Fruit fly (Drosophila melanogaster) whole organism, embryonic: Measurements from ENCODE around the gene CG31817.
A peak's percentile ranks its signal among the peaks of the same experiment; 100 is the strongest.

Experiments
- Antp ChIP-seq: fragments of 200-800 bp; sonication (Bioruptor generic); optimal IDR thresholded peaks from 3 replicates; lab custom pipeline; 2016; ENCODE audit warnings: missing biosample characterization, missing genetic modification characterization
- Atf-2 ChIP-seq: fragments of 200-800 bp; sonication (Bioruptor generic); optimal IDR thresholded peaks from 2 replicates; lab custom pipeline; 2016; ENCODE audit warnings: missing biosample characterization, missing genetic modification characterization
- B-H1 ChIP-seq: fragments of 200-800 bp; sonication (Bioruptor generic); IDR thresholded peaks from 3 replicates; pipeline ENCODE4 v1.3.6; 2022; ENCODE audit warnings: missing biosample characterization, missing genetic modification characterization
- CG10979 ChIP-seq: fragments of 200-800 bp; sonication (Bioruptor generic); optimal IDR thresholded peaks from 2 replicates; lab custom pipeline; 2018; ENCODE audit warnings: missing biosample characterization, mild to moderate bottlenecking, missing genetic modification characterization, moderate library complexity
- CG11696 ChIP-seq: fragments of 200-800 bp; sonication (Bioruptor generic); IDR thresholded peaks from 2 replicates; pipeline ENCODE4 v1.3.6; 2022; ENCODE audit warnings: missing biosample characterization, missing genetic modification characterization
- CG11723 ChIP-seq: fragments of 200-800 bp; sonication (Bioruptor generic); optimal IDR thresholded peaks from 2 replicates; lab custom pipeline; 2017; ENCODE audit warnings: missing biosample characterization, mild to moderate bottlenecking, missing genetic modification characterization
- CG12071 ChIP-seq: fragments of 200-800 bp; sonication (Bioruptor generic); optimal IDR thresholded peaks from 3 replicates; lab custom pipeline; 2018; ENCODE audit warnings: missing biosample characterization, mild to moderate bottlenecking, missing genetic modification characterization
- CG12155 ChIP-seq: fragments of 200-800 bp; sonication (Bioruptor generic); optimal IDR thresholded peaks from 3 replicates; lab custom pipeline; 2016; ENCODE audit warnings: missing biosample characterization, missing genetic modification characterization
- CG13123 ChIP-seq: fragments of 200-800 bp; sonication (Bioruptor generic); optimal IDR thresholded peaks from 2 replicates; lab custom pipeline; 2016; ENCODE audit warnings: missing biosample characterization, missing genetic modification characterization
- CG14860 ChIP-seq: fragments of 200-800 bp; sonication (Bioruptor generic); IDR thresholded peaks from 3 replicates; pipeline ENCODE4 v1.3.6; 2022; ENCODE audit warnings: missing biosample characterization, missing genetic modification characterization; ENCODE audit not compliant: partially characterized antibody
- CG1647 ChIP-seq: fragments of 200-800 bp; sonication (Bioruptor generic); optimal IDR thresholded peaks from 3 replicates; lab custom pipeline; 2016; ENCODE audit warnings: missing biosample characterization, missing genetic modification characterization
- CG30431 ChIP-seq: fragments of 200-800 bp; sonication (Bioruptor generic); optimal IDR thresholded peaks from 2 replicates; lab custom pipeline; 2017; ENCODE audit warnings: missing biosample characterization, missing genetic modification characterization
- CG3065 ChIP-seq: fragments of 200-800 bp; sonication (Bioruptor generic); optimal IDR thresholded peaks from 2 replicates; lab custom pipeline; 2016; ENCODE audit warnings: missing biosample characterization, missing genetic modification characterization
- CG6813 ChIP-seq: fragments of 200-800 bp; sonication (Bioruptor generic); optimal IDR thresholded peaks from 2 replicates; lab custom pipeline; 2017; ENCODE audit warnings: missing biosample characterization, missing genetic modification characterization, mild to moderate bottlenecking, moderate library complexity, missing genetic modification reagents
- CG7556 ChIP-seq: fragments of 200-800 bp; sonication (Bioruptor generic); optimal IDR thresholded peaks from 2 replicates; lab custom pipeline; 2017; ENCODE audit warnings: missing biosample characterization, mild to moderate bottlenecking, missing genetic modification characterization
- CG8478 ChIP-seq: fragments of >200 bp; optimal IDR thresholded peaks from 2 replicates; lab custom pipeline; 2018
- CG8924 ChIP-seq: fragments of 200-800 bp; optimal IDR thresholded peaks from 3 replicates; lab custom pipeline; 2019; ENCODE audit warnings: missing biosample characterization, mild to moderate bottlenecking, missing genetic modification characterization, moderate library complexity
- CG9609 ChIP-seq: fragments of 200-800 bp; sonication (Bioruptor generic); optimal IDR thresholded peaks from 3 replicates; lab custom pipeline; 2016; ENCODE audit warnings: missing biosample characterization, missing genetic modification characterization
- CG9727 ChIP-seq: fragments of 200-800 bp; sonication (Bioruptor generic); optimal IDR thresholded peaks from 3 replicates; lab custom pipeline; 2017; ENCODE audit warnings: missing biosample characterization, mild to moderate bottlenecking, missing genetic modification characterization
- CrebB ChIP-seq: fragments of 200-800 bp; sonication (Bioruptor generic); optimal IDR thresholded peaks from 3 replicates; lab custom pipeline; 2018; ENCODE audit warnings: missing biosample characterization, mild to moderate bottlenecking, missing genetic modification characterization
- Dfd ChIP-seq, 2 experiments: fragments of >200 bp; optimal IDR thresholded peaks; 2 replicates each; lab custom pipeline; 2017; ENCODE audit warnings: missing biosample characterization in 2 of 2, missing genetic modification characterization in 2 of 2
- Dref ChIP-seq: fragments of 200-800 bp; sonication (Bioruptor generic); IDR thresholded peaks from 2 replicates; pipeline ENCODE4 v1.3.6; 2022; ENCODE audit warnings: missing biosample characterization, missing genetic modification characterization
- Gsc ChIP-seq: fragments of 200-800 bp; sonication (Bioruptor generic); IDR thresholded peaks from 2 replicates; pipeline ENCODE4 v1.3.6; 2022; ENCODE audit warnings: missing biosample characterization, missing genetic modification characterization
- Hey ChIP-seq: fragments of 200-800 bp; sonication (Bioruptor generic); optimal IDR thresholded peaks from 3 replicates; lab custom pipeline; 2018; ENCODE audit warnings: missing biosample characterization, mild to moderate bottlenecking, missing genetic modification characterization
- Hmr ChIP-seq: fragments of 200-800 bp; sonication (Bioruptor generic); optimal IDR thresholded peaks from 3 replicates; lab custom pipeline; 2017; ENCODE audit warnings: mild to moderate bottlenecking, missing biosample characterization, missing genetic modification reagents, missing genetic modification characterization
- NC2α ChIP-seq: fragments of 200-800 bp; sonication (Bioruptor generic); optimal IDR thresholded peaks from 2 replicates; lab custom pipeline; 2016; ENCODE audit warnings: missing biosample characterization, missing genetic modification characterization
- Nf-YC ChIP-seq: fragments of 200-800 bp; optimal IDR thresholded peaks from 3 replicates; lab custom pipeline; 2019; ENCODE audit warnings: missing biosample characterization, mild to moderate bottlenecking, missing genetic modification characterization, moderate library complexity
- Scr ChIP-seq: fragments of 200-800 bp; sonication (Bioruptor generic); IDR thresholded peaks from 2 replicates; pipeline ENCODE4 v1.3.6; 2022; ENCODE audit warnings: missing biosample characterization, missing genetic modification characterization; ENCODE audit not compliant: partially characterized antibody
- Side ChIP-seq: fragments of 200-800 bp; sonication (Bioruptor generic); optimal IDR thresholded peaks from 2 replicates; lab custom pipeline; 2016; ENCODE audit warnings: missing biosample characterization, missing genetic modification characterization
- Sox102F ChIP-seq: fragments of 200-800 bp; sonication (Bioruptor generic); optimal IDR thresholded peaks from 2 replicates; lab custom pipeline; 2018; ENCODE audit warnings: missing biosample characterization, mild to moderate bottlenecking, missing genetic modification characterization, moderate library complexity
- ab ChIP-seq: fragments of 200-800 bp; sonication (Bioruptor generic); optimal IDR thresholded peaks from 2 replicates; lab custom pipeline; 2016; ENCODE audit warnings: missing biosample characterization, missing genetic modification characterization
- ap ChIP-seq: fragments of 200-800 bp; sonication (Bioruptor generic); IDR thresholded peaks from 2 replicates; pipeline ENCODE4 v1.3.6; 2022; ENCODE audit warnings: missing biosample characterization, missing genetic modification characterization
- ara ChIP-seq: fragments of 200-800 bp; sonication (Bioruptor generic); IDR thresholded peaks from 2 replicates; pipeline ENCODE4 v1.3.6; 2022; ENCODE audit warnings: missing biosample characterization, missing genetic modification characterization
- bigmax ChIP-seq: fragments of 200-800 bp; sonication (Bioruptor generic); optimal IDR thresholded peaks from 2 replicates; lab custom pipeline; 2018; ENCODE audit warnings: missing biosample characterization, mild to moderate bottlenecking, missing genetic modification characterization
- cad ChIP-seq: fragments of >200 bp; optimal IDR thresholded peaks from 2 replicates; lab custom pipeline; 2017; ENCODE audit warnings: missing biosample characterization, missing genetic modification characterization
- chn ChIP-seq: fragments of 200-800 bp; sonication (Bioruptor generic); optimal IDR thresholded peaks from 2 replicates; lab custom pipeline; 2016; ENCODE audit warnings: missing biosample characterization, missing genetic modification characterization
- crc ChIP-seq: fragments of 200-800 bp; sonication (Bioruptor generic); optimal IDR thresholded peaks from 2 replicates; lab custom pipeline; 2016; ENCODE audit warnings: missing biosample characterization, missing genetic modification characterization
- gce ChIP-seq: fragments of 200-800 bp; sonication (Bioruptor generic); IDR thresholded peaks from 3 replicates; pipeline ENCODE4 v1.3.6; 2022; ENCODE audit warnings: missing biosample characterization, missing genetic modification characterization
- klu ChIP-seq: fragments of 200-800 bp; sonication (Bioruptor generic); IDR thresholded peaks from 2 replicates; pipeline ENCODE4 v1.3.6; 2022; ENCODE audit warnings: missing biosample characterization, missing genetic modification characterization
- knrl ChIP-seq: fragments of 200-800 bp; sonication (Bioruptor generic); IDR thresholded peaks from 3 replicates; pipeline ENCODE4 v1.3.6; 2022; ENCODE audit warnings: missing biosample characterization, missing genetic modification characterization; ENCODE audit not compliant: partially characterized antibody
- lov ChIP-seq, 2 experiments: fragments of 200-800 bp in 1 of 2; fragments of >200 bp in 1 of 2; sonication (Bioruptor generic) in 1 of 2; IDR thresholded peaks in 1 of 2; optimal IDR thresholded peaks in 1 of 2; 2 replicates in 1 of 2; 3 replicates in 1 of 2; pipeline versions ENCODE4 v1.3.6 to Lab custom; 2017 to 2022; ENCODE audit warnings: missing biosample characterization in 1 of 2, missing genetic modification characterization in 1 of 2
- nau ChIP-seq: fragments of 200-800 bp; sonication (Bioruptor generic); optimal IDR thresholded peaks from 3 replicates; lab custom pipeline; 2017; ENCODE audit warnings: missing biosample characterization, mild to moderate bottlenecking, missing genetic modification characterization, missing genetic modification reagents
- org-1 ChIP-seq: fragments of 200-800 bp; sonication (Bioruptor generic); optimal IDR thresholded peaks from 2 replicates; lab custom pipeline; 2017; ENCODE audit warnings: missing biosample characterization, missing genetic modification characterization
- pfk ChIP-seq: fragments of 200-800 bp; sonication (Bioruptor generic); optimal IDR thresholded peaks from 2 replicates; lab custom pipeline; 2018; ENCODE audit warnings: missing biosample characterization, mild to moderate bottlenecking, missing genetic modification characterization, moderate library complexity
- rib ChIP-seq: fragments of 200-800 bp; sonication (Bioruptor generic); IDR thresholded peaks from 2 replicates; pipeline ENCODE4 v1.3.6; 2022; ENCODE audit warnings: missing biosample characterization, missing genetic modification characterization
- shn ChIP-seq: fragments of 200-800 bp; sonication (Bioruptor generic); optimal IDR thresholded peaks from 3 replicates; lab custom pipeline; 2016; ENCODE audit warnings: missing biosample characterization, missing genetic modification characterization
- sima ChIP-seq: fragments of 200-800 bp; sonication (Bioruptor generic); optimal IDR thresholded peaks from 2 replicates; lab custom pipeline; 2016; ENCODE audit warnings: missing biosample characterization, missing genetic modification characterization
- stwl ChIP-seq: fragments of 200-800 bp; sonication (Bioruptor generic); optimal IDR thresholded peaks from 3 replicates; lab custom pipeline; 2018; ENCODE audit warnings: missing biosample characterization, mild to moderate bottlenecking, missing genetic modification characterization, moderate library complexity
- sug ChIP-seq: fragments of 200-800 bp; optimal IDR thresholded peaks from 2 replicates; lab custom pipeline; 2019; ENCODE audit warnings: missing biosample characterization, mild to moderate bottlenecking, missing genetic modification characterization, moderate library complexity
- tx ChIP-seq: fragments of 200-800 bp; sonication (Bioruptor generic); optimal IDR thresholded peaks from 2 replicates; lab custom pipeline; 2016; ENCODE audit warnings: missing biosample characterization, missing genetic modification characterization

CG31817 gene

DNA sequence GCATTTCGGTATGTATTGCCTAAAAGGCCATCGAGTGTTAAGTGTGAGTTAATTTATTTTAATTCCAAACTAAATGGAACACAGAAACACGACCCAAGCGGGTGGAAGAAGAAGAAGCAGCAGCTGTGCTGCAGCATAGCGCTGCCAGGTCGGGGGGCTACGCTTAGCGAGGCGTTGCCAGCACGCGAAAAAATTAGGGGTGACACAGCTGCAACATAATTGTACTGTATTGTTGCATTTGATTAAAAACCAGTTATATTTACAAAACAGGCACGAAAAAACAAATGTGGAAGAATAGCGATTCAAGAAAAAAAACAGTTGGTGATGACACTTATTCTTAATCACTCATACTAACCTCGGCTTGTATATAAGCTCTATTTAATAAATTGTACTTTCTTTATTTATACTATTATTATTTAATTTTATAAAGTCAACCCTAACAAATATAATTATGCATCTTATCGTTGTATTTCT lies 12.5 kb upstream of the CG31817 start:
- no peak for TF ChIP-seq CG8478 (lab: Kevin White, UChicago)
- no peak for TF ChIP-seq CG3065 (GFP tag; lab: Kevin White, UChicago)
- peak; percentile 78 for TF ChIP-seq CG9727 (GFP tag; lab: Kevin White, UChicago)
- TF ChIP-seq shn = peak; percentile 66
- peak; percentile 56 for TF ChIP-seq CG6813 (GFP tag; lab: Kevin White, UChicago)
- peak; percentile 68; the same call in 1 of the 3 replicates for TF ChIP-seq gce (GFP tag; lab: Robert Waterston, UW)
- TF ChIP-seq sima (GFP tag; lab: Kevin White, UChicago) = no peak
- peak; percentile 75 for TF ChIP-seq chn (GFP tag; lab: Kevin White, UChicago)
- TF ChIP-seq Dref (GFP tag; lab: Robert Waterston, UW) = peak; percentile 48
- TF ChIP-seq Hmr (GFP tag; lab: Kevin White, UChicago) = peak; percentile 79
- peak; percentile 74 for TF ChIP-seq Antp (GFP tag; lab: Kevin White, UChicago)
- no peak for TF ChIP-seq CG12071 (GFP tag; lab: Kevin White, UChicago)
- TF ChIP-seq ab (GFP tag; lab: Kevin White, UChicago) = peak; percentile 46
- TF ChIP-seq ara (GFP tag; lab: Robert Waterston, UW) = peak; percentile 51; the same call in 1 of the 2 replicates
- TF ChIP-seq Gsc (GFP tag; lab: Robert Waterston, UW) = 0 out of 2 replicates have a peak, but pooled peaks have one; percentile 20
- TF ChIP-seq CrebB (tag; lab: Kevin White, UChicago) = peak; percentile 3
- peak; percentile 9 for TF ChIP-seq NC2α (GFP tag; lab: Kevin White, UChicago)
- TF ChIP-seq CG12155 (GFP tag; lab: Kevin White, UChicago) = peak; percentile 64
- peak; percentile 49 for TF ChIP-seq CG11723 (GFP tag; lab: Kevin White, UChicago)
- peak; percentile 70; the same call in 1 of the 2 replicates for TF ChIP-seq klu
- no peak for TF ChIP-seq CG14860 (GFP tag; lab: Robert Waterston, UW)
- peak; percentile 15 for TF ChIP-seq CG1647 (GFP tag; lab: Kevin White, UChicago)
- TF ChIP-seq Sox102F (GFP tag; lab: Kevin White, UChicago) = peak; percentile 76
- TF ChIP-seq Atf-2 = peak; percentile 61
- no peak for TF ChIP-seq Hey (tag; lab: Kevin White, UChicago)
- TF ChIP-seq pfk (GFP tag; lab: Kevin White, UChicago) = peak; percentile 67
- TF ChIP-seq rib (GFP tag; lab: Robert Waterston, UW) = peak; percentile 41; the same call in 1 of the 2 replicates
- peak; percentile 19 for TF ChIP-seq Side
- TF ChIP-seq Dfd (GFP tag; optimal IDR thresholded peaks at IDR 0.05; lab: Kevin White, UChicago) = no peak
- 0 out of 2 replicates have a peak, but pooled peaks have one; percentile 26 for TF ChIP-seq CG11696
- peak; percentile 29 for TF ChIP-seq crc (GFP tag; lab: Kevin White, UChicago)
- no peak for TF ChIP-seq bigmax (GFP tag; lab: Kevin White, UChicago)
- TF ChIP-seq CG9609 (GFP tag; lab: Kevin White, UChicago) = peak; percentile 43
- TF ChIP-seq ap (GFP tag; lab: Robert Waterston, UW) = peak; percentile 37; the same call in 1 of the 2 replicates
- TF ChIP-seq CG30431 (GFP tag; lab: Kevin White, UChicago) = peak; percentile 49
- peak; percentile 71 for TF ChIP-seq CG8924 (tag; lab: Kevin White, UChicago)
- no peak for TF ChIP-seq cad (GFP tag; lab: Kevin White, UChicago)
- no peak for TF ChIP-seq sug
- peak; percentile 54 for TF ChIP-seq org-1 (GFP tag; lab: Kevin White, UChicago)
- no peak for TF ChIP-seq nau (GFP tag; lab: Kevin White, UChicago)
- TF ChIP-seq B-H1 (GFP tag; lab: Robert Waterston, UW) = peak; percentile 72
- TF ChIP-seq CG13123 (GFP tag; lab: Kevin White, UChicago) = peak; percentile 43
- TF ChIP-seq stwl = peak; percentile 57
- TF ChIP-seq CG10979 (tag; lab: Kevin White, UChicago) = peak; percentile 41
- TF ChIP-seq CG7556 = peak; percentile 51
- TF ChIP-seq Nf-YC (tag; lab: Kevin White, UChicago) = no peak
- no peak for TF ChIP-seq lov (optimal IDR thresholded peaks at IDR 0.05; lab: Kevin White, UChicago)
- peak; percentile 74; the same call in 1 of the 3 replicates for TF ChIP-seq lov (GFP tag; IDR thresholded peaks at IDR 0.05; lab: Robert Waterston, UW)
- TF ChIP-seq Scr = 0 out of 2 replicates have a peak, but pooled peaks have one; percentile 57
- TF ChIP-seq knrl (GFP tag; lab: Robert Waterston, UW) = peak; percentile 68
- peak; percentile 57 for TF ChIP-seq tx (GFP tag; lab: Kevin White, UChicago)
